Fruit fly (Drosophila melanogaster): ENCODE results near the gene SLIRP2.

The SLIRP2 gene

dm6 chr3R:8659200-8659897, 8.5 kb downstream of the SLIRP2 start (continued):
- peak; percentile 34 for TF ChIP-seq CG7786 (GFP tag; optimal IDR thresholded peaks at IDR 0.05)
- peak; percentile 47 for TF ChIP-seq ATbp (GFP tag; optimal IDR thresholded peaks at IDR 0.05)
- peak; percentile 15 for TF ChIP-seq CG14710 (tag; optimal IDR thresholded peaks at IDR 0.05)
- no peak for TF ChIP-seq z (GFP tag; IDR thresholded peaks at IDR 0.05)
- peak; percentile 65 for TF ChIP-seq CG17385 (GFP tag; optimal IDR thresholded peaks at IDR 0.05)
- no peak for TF ChIP-seq sim (GFP tag; IDR thresholded peaks at IDR 0.05)
- peak; percentile 40 for TF ChIP-seq sisA (GFP tag; IDR thresholded peaks at IDR 0.05)
- peak; percentile 30 for TF ChIP-seq CG8089 (GFP tag; optimal IDR thresholded peaks at IDR 0.05)
- no peak for TF ChIP-seq sr (GFP tag; IDR thresholded peaks at IDR 0.05)
- peak; percentile 78 for TF ChIP-seq lab (GFP tag; optimal IDR thresholded peaks at IDR 0.05)
- TF ChIP-seq da (GFP tag; optimal IDR thresholded peaks at IDR 0.05), result no peak
- peak; percentile 29 for TF ChIP-seq schlank (tag; optimal IDR thresholded peaks at IDR 0.05)
- no peak for TF ChIP-seq CG14860 (GFP tag; IDR thresholded peaks at IDR 0.05; ENCODE audit: partially characterized antibody)
- TF ChIP-seq knrl (GFP tag; IDR thresholded peaks at IDR 0.05; ENCODE audit: partially characterized antibody), result no peak
- no peak for TF ChIP-seq fd102C (GFP tag; optimal IDR thresholded peaks at IDR 0.05)
- no peak for TF ChIP-seq so (GFP tag; IDR thresholded peaks at IDR 0.05)
- TF ChIP-seq chif (GFP tag; optimal IDR thresholded peaks at IDR 0.05), result peak; percentile 20 to 42
- TF ChIP-seq Ada2b (GFP tag; IDR thresholded peaks at IDR 0.05), result peak; percentile 46; the same call in 1 of the 2 replicates
- no peak for TF ChIP-seq Dp (GFP tag; optimal IDR thresholded peaks at IDR 0.05)
- TF ChIP-seq PHDP (tag; optimal IDR thresholded peaks at IDR 0.05), result peak; percentile 62
- TF ChIP-seq pum (GFP tag; optimal IDR thresholded peaks at IDR 0.05), result peak; percentile 7
- TF ChIP-seq CG8359 (GFP tag; optimal IDR thresholded peaks at IDR 0.05; ENCODE audit: borderline replicate concordance), result no peak
- TF ChIP-seq Hsf (GFP tag; optimal IDR thresholded peaks at IDR 0.05), result peak; percentile 61
- TF ChIP-seq kni (GFP tag; optimal IDR thresholded peaks at IDR 0.05), result no peak
- no peak for TF ChIP-seq h (optimal IDR thresholded peaks at IDR 0.05)
- peak; percentile 77 for TF ChIP-seq CG15514 (GFP tag; optimal IDR thresholded peaks at IDR 0.05)
- peak; percentile 43 for TF ChIP-seq pfk (GFP tag; optimal IDR thresholded peaks at IDR 0.05)
- peak; percentile 55 for TF ChIP-seq mam (GFP tag; optimal IDR thresholded peaks at IDR 0.05)
- TF ChIP-seq hbn (GFP tag; IDR thresholded peaks at IDR 0.05; ENCODE audit: partially characterized antibody), result no peak
- TF ChIP-seq Tbp (GFP tag; optimal IDR thresholded peaks at IDR 0.05), result no peak
- peak; percentile 28 for TF ChIP-seq chn (GFP tag; optimal IDR thresholded peaks at IDR 0.05)
- TF ChIP-seq Dref (GFP tag; IDR thresholded peaks at IDR 0.05), result 0 out of 2 replicates have a peak, but pooled peaks have one; percentile 2
- peak; percentile 16 for TF ChIP-seq tin (GFP tag; optimal IDR thresholded peaks at IDR 0.05)
- peak; percentile 33 for TF ChIP-seq Antp (GFP tag; optimal IDR thresholded peaks at IDR 0.05)
- no peak for TF ChIP-seq HLHmδ (GFP tag; optimal IDR thresholded peaks at IDR 0.05)
- peak; percentile 58; the same call in 1 of the 2 replicates for TF ChIP-seq Ptx1 (GFP tag; IDR thresholded peaks at IDR 0.05)
- peak; percentile 50 for TF ChIP-seq CG13775 (GFP tag; optimal IDR thresholded peaks at IDR 0.05)
- no peak for TF ChIP-seq CG16863 (GFP tag; optimal IDR thresholded peaks at IDR 0.05)
- TF ChIP-seq CG7556 (GFP tag; optimal IDR thresholded peaks at IDR 0.05), result peak; percentile 59
- TF ChIP-seq H15 (GFP tag; IDR thresholded peaks at IDR 0.05), result no peak
- TF ChIP-seq odd (GFP tag; optimal IDR thresholded peaks at IDR 0.05), result peak; percentile 22
- TF ChIP-seq nerfin-2 (GFP tag; IDR thresholded peaks at IDR 0.05; ENCODE audit: partially characterized antibody), result no peak
- no peak for TF ChIP-seq CG11085 (GFP tag; IDR thresholded peaks at IDR 0.05)
- peak; percentile 58; the same call in 2 of the 3 replicates for TF ChIP-seq CG11695 (GFP tag; IDR thresholded peaks at IDR 0.05)
- TF ChIP-seq NC2α (GFP tag; optimal IDR thresholded peaks at IDR 0.05), result no peak
- TF ChIP-seq CG10267 (tag; optimal IDR thresholded peaks at IDR 0.05), result peak; percentile 38
- TF ChIP-seq repo (GFP tag; optimal IDR thresholded peaks at IDR 0.05), result peak; percentile 26
- peak; percentile 79 for TF ChIP-seq ci (GFP tag; IDR thresholded peaks at IDR 0.05)
- TF ChIP-seq Oli (tag; optimal IDR thresholded peaks at IDR 0.05), result peak; percentile 50
- TF ChIP-seq tio (GFP tag; optimal IDR thresholded peaks at IDR 0.05), result no peak

Measured in whole organism, embryonic.